Worm (Caenorhabditis elegans) whole organism, late embryonic: ENCODE measurements around the gene F56C3.1.

Experiments used
- ahr-1 ChIP-seq: sonication (generic microtip); optimal IDR thresholded peaks from 2 replicates; lab custom pipeline; 2016; ENCODE audit warnings: missing genetic modification characterization, missing compliant biosample characterization
- dmd-4 ChIP-seq: sonication (generic microtip); optimal IDR thresholded peaks from 2 replicates; lab custom pipeline; 2016; ENCODE audit warnings: borderline replicate concordance, missing genetic modification characterization, missing compliant biosample characterization
- dve-1 ChIP-seq: sonication (generic microtip); optimal IDR thresholded peaks from 2 replicates; lab custom pipeline; 2017; ENCODE audit warnings: antibody characterized with exemption, mild to moderate bottlenecking, missing genetic modification characterization, missing compliant biosample characterization
- pha-4 ChIP-seq: fragments of 150-350 bp; optimal IDR thresholded peaks from 2 replicates; lab custom pipeline; 2018; ENCODE audit warnings: missing biosample characterization, missing genetic modification reagents, missing genetic modification characterization

DNA sequence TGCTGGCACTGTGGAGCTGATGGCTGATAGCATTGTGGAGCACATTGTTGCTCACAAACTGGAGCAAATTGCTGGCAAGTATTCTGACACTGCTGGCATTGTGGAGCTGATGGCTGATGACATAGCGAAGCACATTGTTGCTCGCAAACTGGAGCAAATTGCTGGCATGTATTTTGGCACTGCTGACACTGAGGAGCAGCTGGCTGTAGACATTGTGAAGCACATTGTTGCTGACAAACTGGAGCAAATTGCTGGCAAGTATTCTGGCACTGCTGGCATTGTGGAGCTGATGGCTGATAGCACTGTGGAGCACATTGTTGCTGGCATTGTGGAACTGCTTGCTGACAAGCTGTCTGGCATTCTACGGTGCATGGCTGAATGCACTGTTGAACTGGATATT lies 22.1 kb downstream of the F56C3.1 start:
- TF ChIP-seq pha-4 (tag; lab: Kevin White, UChicago) (no peak), dve-1 (tag; lab: Kevin White, UChicago) (no peak), ahr-1 (tag; lab: Kevin White, UChicago) (no peak), dmd-4 (no peak)
